Worm (Caenorhabditis elegans) whole organism, young adult: ENCODE results near the gene glrx-3.
A peak's percentile ranks its signal among the peaks of the same experiment; 100 is the strongest.

ENCODE experiments used
- B0261.1 ChIP-seq: sonication (generic microtip); optimal IDR thresholded peaks from 2 replicates; lab custom pipeline; 2016; ENCODE audit warnings: mild to moderate bottlenecking, missing genetic modification characterization, moderate library complexity, missing compliant biosample characterization
- D2030.7 ChIP-seq: fragments of 200-800 bp; sonication (Bioruptor generic); IDR thresholded peaks from 2 replicates; pipeline ENCODE4 v1.3.6; 2022; ENCODE audit warnings: missing genetic modification reagents, missing genetic modification characterization, missing compliant biosample characterization
- F10E7.11 ChIP-seq: sonication (generic microtip); optimal IDR thresholded peaks from 2 replicates; lab custom pipeline; 2017; ENCODE audit warnings: mild to moderate bottlenecking, missing genetic modification characterization, moderate library complexity, missing compliant biosample characterization
- F57A8.1 ChIP-seq: fragments of 200-800 bp; sonication (Bioruptor generic); optimal IDR thresholded peaks from 2 replicates; lab custom pipeline; 2018; ENCODE audit warnings: mild to moderate bottlenecking, missing genetic modification characterization, moderate library complexity, missing compliant biosample characterization
- Y56A3A.18 ChIP-seq: fragments of 200-800 bp; sonication (Bioruptor generic); IDR thresholded peaks from 2 replicates; pipeline ENCODE4 v1.3.6; 2022; ENCODE audit warnings: missing genetic modification reagents, missing genetic modification characterization, missing compliant biosample characterization
- Y67H2A.10 ChIP-seq: fragments of 200-800 bp; sonication (Bioruptor generic); conservative IDR thresholded peaks from 2 replicates; pipeline ENCODE4 v1.3.6; 2022; ENCODE audit warnings: missing genetic modification reagents, missing genetic modification characterization, missing compliant biosample characterization
- aptf-2 ChIP-seq: fragments of 200-800 bp; sonication (Bioruptor generic); conservative IDR thresholded peaks from 2 replicates; pipeline ENCODE4 v1.3.6; 2022; ENCODE audit warnings: missing genetic modification reagents, missing genetic modification characterization, missing compliant biosample characterization
- aptf-3 ChIP-seq: fragments of 200-800 bp; sonication (Bioruptor generic); IDR thresholded peaks from 2 replicates; pipeline ENCODE4 v1.3.6; 2022; ENCODE audit warnings: missing genetic modification characterization, missing compliant biosample characterization
- athp-1 ChIP-seq: sonication (generic microtip); optimal IDR thresholded peaks from 2 replicates; lab custom pipeline; 2017; ENCODE audit warnings: mild to moderate bottlenecking, missing genetic modification characterization, missing compliant biosample characterization
- cebp-1 ChIP-seq, 2 experiments: fragments of 200-800 bp in 1 of 2; sonication (Bioruptor generic) in 1 of 2; sonication (generic microtip) in 1 of 2; IDR thresholded peaks in 1 of 2; optimal IDR thresholded peaks in 1 of 2; 2 replicates each; pipeline versions ENCODE4 v1.3.6 to Lab custom; 2017 to 2022; ENCODE audit warnings: missing compliant biosample characterization in 2 of 2, missing genetic modification characterization in 2 of 2, mild to moderate bottlenecking in 1 of 2, missing genetic modification reagents in 1 of 2, moderate library complexity in 1 of 2
- cebp-2 ChIP-seq: fragments of 200-800 bp; sonication (Bioruptor generic); IDR thresholded peaks from 2 replicates; pipeline ENCODE4 v1.3.6; 2022; ENCODE audit warnings: missing genetic modification characterization, missing compliant biosample characterization
- ceh-27 ChIP-seq: fragments of 200-800 bp; sonication (Bioruptor generic); optimal IDR thresholded peaks from 2 replicates; lab custom pipeline; 2018; ENCODE audit warnings: mild to moderate bottlenecking, missing genetic modification characterization, moderate library complexity, missing compliant biosample characterization
- ceh-79 ChIP-seq: sonication (generic microtip); optimal IDR thresholded peaks from 2 replicates; lab custom pipeline; 2017; ENCODE audit warnings: mild to moderate bottlenecking, missing genetic modification characterization, missing compliant biosample characterization
- chd-7 ChIP-seq: sonication (generic microtip); optimal IDR thresholded peaks from 2 replicates; lab custom pipeline; 2016; ENCODE audit warnings: mild to moderate bottlenecking, missing genetic modification characterization, moderate library complexity, missing compliant biosample characterization
- egl-44 ChIP-seq: fragments of 200-800 bp; sonication (Bioruptor generic); IDR thresholded peaks from 2 replicates; pipeline ENCODE4 v1.3.6; 2022; ENCODE audit warnings: missing genetic modification reagents, missing genetic modification characterization, missing compliant biosample characterization
- gei-17 ChIP-seq: fragments of 200-800 bp; sonication (Bioruptor generic); optimal IDR thresholded peaks from 2 replicates; lab custom pipeline; 2018; ENCODE audit warnings: mild to moderate bottlenecking, missing genetic modification characterization, missing compliant biosample characterization
- hlh-26 ChIP-seq: fragments of 200-800 bp; sonication (Bioruptor generic); conservative IDR thresholded peaks from 2 replicates; pipeline ENCODE4 v1.3.6; 2022; ENCODE audit warnings: missing genetic modification reagents, missing genetic modification characterization, missing compliant biosample characterization
- hmg-20 ChIP-seq: fragments of 200-800 bp; sonication (Bioruptor generic); IDR thresholded peaks from 2 replicates; pipeline ENCODE4 v1.3.6; 2022; ENCODE audit warnings: missing genetic modification reagents, missing genetic modification characterization, missing compliant biosample characterization
- let-607 ChIP-seq, 2 experiments: fragments of 200-800 bp in 1 of 2; sonication (Bioruptor generic) in 1 of 2; sonication (generic microtip) in 1 of 2; optimal IDR thresholded peaks; 2 replicates each; lab custom pipeline; 2016 to 2018; ENCODE audit warnings: mild to moderate bottlenecking in 2 of 2, missing compliant biosample characterization in 2 of 2, missing genetic modification characterization in 2 of 2, moderate library complexity in 2 of 2, missing genotype in 1 of 2
- lin-26 ChIP-seq: fragments of 200-800 bp; sonication (Bioruptor generic); IDR thresholded peaks from 2 replicates; pipeline ENCODE4 v1.3.6; 2022; ENCODE audit warnings: missing genetic modification reagents, missing genetic modification characterization, missing compliant biosample characterization
- lsy-27 ChIP-seq: sonication (generic microtip); optimal IDR thresholded peaks from 2 replicates; lab custom pipeline; 2017; ENCODE audit warnings: missing genetic modification characterization, mild to moderate bottlenecking, missing compliant biosample characterization, antibody characterized with exemption, missing genotype, borderline replicate concordance; ENCODE audit not compliant: insufficient read depth
- madf-3 ChIP-seq: fragments of 200-800 bp; sonication (Bioruptor generic); IDR thresholded peaks from 2 replicates; pipeline ENCODE4 v1.3.6; 2022; ENCODE audit warnings: missing genetic modification reagents, missing genetic modification characterization, missing compliant biosample characterization
- madf-6 ChIP-seq: fragments of 200-800 bp; sonication (Bioruptor generic); IDR thresholded peaks from 2 replicates; pipeline ENCODE4 v1.3.6; 2022; ENCODE audit warnings: missing genetic modification reagents, missing genetic modification characterization, missing compliant biosample characterization
- madf-8 ChIP-seq: fragments of 200-800 bp; sonication (Bioruptor generic); conservative IDR thresholded peaks from 2 replicates; pipeline ENCODE4 v1.3.6; 2022; ENCODE audit warnings: missing genetic modification reagents, missing genetic modification characterization, missing compliant biosample characterization
- mel-28 ChIP-seq: sonication (generic microtip); optimal IDR thresholded peaks from 2 replicates; lab custom pipeline; 2016; ENCODE audit warnings: borderline replicate concordance, mild to moderate bottlenecking, missing genetic modification characterization, missing compliant biosample characterization
- rpc-1 ChIP-seq, 2 experiments: fragments of 150-350 bp in 1 of 2; sonication (generic microtip) in 1 of 2; optimal IDR thresholded peaks; 2 replicates each; lab custom pipeline; 2014 to 2018; ENCODE audit warnings: missing biosample characterization in 1 of 2, missing genetic modification characterization in 1 of 2, missing genetic modification reagents in 1 of 2, missing genotype in 1 of 2
- snpc-1.1 ChIP-seq: sonication (generic microtip); optimal IDR thresholded peaks from 2 replicates; lab custom pipeline; 2017; ENCODE audit warnings: missing genetic modification characterization, mild to moderate bottlenecking, missing compliant biosample characterization, antibody characterized with exemption, moderate library complexity, missing genotype, missing genetic modification reagents; ENCODE audit not compliant: insufficient read depth
- snpc-4 ChIP-seq, 5 experiments: fragments of 150-350 bp in 1 of 5; sonication (generic microtip) in 4 of 5; optimal IDR thresholded peaks; 2 replicates each; lab custom pipeline; 2014 to 2018; ENCODE audit warnings: missing genetic modification characterization in 5 of 5, missing biosample characterization in 3 of 5, antibody characterized with exemption in 2 of 5, mild to moderate bottlenecking in 2 of 5, missing compliant biosample characterization in 2 of 5, missing genotype in 2 of 5, moderate library complexity in 2 of 5, missing genetic modification reagents in 1 of 5
- tbp1 ChIP-seq: fragments of 200-800 bp; sonication (Bioruptor generic); optimal IDR thresholded peaks from 2 replicates; lab custom pipeline; 2018; ENCODE audit warnings: mild to moderate bottlenecking, missing genetic modification characterization, missing compliant biosample characterization
- xnd-1 ChIP-seq: sonication (generic microtip); optimal IDR thresholded peaks from 2 replicates; lab custom pipeline; 2016; ENCODE audit warnings: missing genotype, missing genetic modification reagents, missing genetic modification characterization, missing compliant biosample characterization

The glrx-3 gene

DNA sequence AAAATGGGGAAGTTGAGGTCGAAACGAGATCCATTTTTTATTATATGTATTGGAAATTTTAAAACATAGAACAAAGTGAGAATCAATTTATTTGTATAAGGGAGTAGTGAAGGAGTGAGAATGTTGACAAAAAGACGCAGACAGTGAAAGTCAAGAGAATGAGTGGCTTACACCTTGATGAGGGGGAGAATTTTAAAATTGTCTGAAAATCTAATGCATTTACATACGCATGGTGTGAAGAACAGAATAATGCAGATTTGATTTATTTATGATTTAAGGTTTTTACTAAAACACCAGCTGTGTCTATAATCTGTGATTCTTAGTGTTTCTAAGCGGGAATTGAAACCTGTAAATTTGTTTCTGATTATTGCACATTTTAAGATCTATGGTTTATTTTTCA lies 15.7 kb downstream of the glrx-3 start, which contains the start of gene nhr-125:
nhr-125 (minus strand) TSS at position 101 of the 400 bp plus-strand sequence.
- TF ChIP-seq madf-6 (GFP tag; lab: Robert Waterston, UW) = no peak
- TF ChIP-seq D2030.7 (GFP tag; lab: Robert Waterston, UW) = no peak
- no peak for TF ChIP-seq hmg-20
- TF ChIP-seq madf-3 (GFP tag; lab: Robert Waterston, UW) = no peak
- no peak for TF ChIP-seq B0261.1 (tag; lab: Kevin White, UChicago)
- no peak for TF ChIP-seq chd-7 (tag; lab: Kevin White, UChicago)
- no peak for TF ChIP-seq gei-17 (GFP tag; lab: Kevin White, UChicago)
- no peak for TF ChIP-seq aptf-3 (GFP tag; lab: Robert Waterston, UW)
- no peak for TF ChIP-seq Y56A3A.18
- TF ChIP-seq cebp-1 (GFP tag; IDR thresholded peaks at IDR 0.05; lab: Robert Waterston, UW) = no peak
- TF ChIP-seq cebp-1 (tag; optimal IDR thresholded peaks at IDR 0.05; lab: Kevin White, UChicago) = no peak
- TF ChIP-seq F10E7.11 (tag; lab: Kevin White, UChicago) = no peak
- no peak for TF ChIP-seq cebp-2 (GFP tag; lab: Robert Waterston, UW)
- no peak for TF ChIP-seq snpc-4 (GFP tag; optimal IDR thresholded peaks at IDR 0.05; lab: Kevin White, UChicago)
- TF ChIP-seq snpc-4 (tag; optimal IDR thresholded peaks at IDR 0.05; lab: Kevin White, UChicago) = no peak
- TF ChIP-seq let-607 (tag; optimal IDR thresholded peaks at IDR 0.05; lab: Kevin White, UChicago) = no peak
- no peak for TF ChIP-seq snpc-1.1 (tag; lab: Kevin White, UChicago)
- TF ChIP-seq F57A8.1 = no peak

- no peak for TF ChIP-seq lin-26 (GFP tag; lab: Robert Waterston, UW)
- no peak for TF ChIP-seq hlh-26 (GFP tag; lab: Robert Waterston, UW)
- no peak for TF ChIP-seq aptf-2 (GFP tag; lab: Robert Waterston, UW)
- TF ChIP-seq Y67H2A.10 (GFP tag; lab: Robert Waterston, UW) = no peak
- no peak for TF ChIP-seq athp-1 (tag; lab: Kevin White, UChicago)
- no peak for TF ChIP-seq ceh-79 (tag; lab: Kevin White, UChicago)
- no peak for TF ChIP-seq Y56A3A.18
- no peak for TF ChIP-seq ceh-27 (GFP tag; lab: Kevin White, UChicago)
- no peak for TF ChIP-seq egl-44 (GFP tag; lab: Robert Waterston, UW)
- TF ChIP-seq xnd-1 (tag; lab: Kevin White, UChicago) = no peak
Measured at ce11 chrV:4322706-4323105, 18.4 kb downstream of the glrx-3 start, which contains the start of gene R02D1.2. Gene R02D1.2 (minus strand): TSS chrV:4322806.

- no peak for TF ChIP-seq mel-28
- TF ChIP-seq hmg-20 = no peak
- TF ChIP-seq lsy-27 (tag; lab: Kevin White, UChicago) = no peak
Measured at ce11 chrV:4319867-4320266, 21.2 kb downstream of the glrx-3 start, which contains the start of gene ZC132.9. Gene ZC132.9 (minus strand): TSS chrV:4319967.

DNA sequence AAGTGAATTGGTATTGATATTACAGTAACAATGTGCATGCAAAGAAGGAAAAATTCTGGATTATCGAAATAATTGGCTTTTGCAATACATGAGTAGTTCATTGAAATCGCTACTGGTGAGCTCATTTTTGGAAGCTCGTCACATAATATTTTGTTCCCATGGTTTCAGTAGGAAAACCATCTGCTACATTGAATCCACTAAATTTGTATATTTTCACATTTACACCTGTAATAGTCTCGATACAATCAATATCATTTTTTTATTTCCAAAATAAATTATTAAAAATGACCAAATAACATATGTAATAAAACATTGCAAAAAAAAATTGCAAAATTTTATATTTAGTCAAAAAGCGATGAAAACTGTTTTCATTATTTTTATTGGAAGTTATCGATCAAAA lies 26.1 kb downstream of the glrx-3 start, which contains the start of gene srh-192:
srh-192 (minus strand) TSS at position 101 of the 400 bp plus-strand sequence.
- TF ChIP-seq madf-6 (GFP tag; lab: Robert Waterston, UW) (no peak), madf-8 (GFP tag; lab: Robert Waterston, UW) (no peak)

DNA sequence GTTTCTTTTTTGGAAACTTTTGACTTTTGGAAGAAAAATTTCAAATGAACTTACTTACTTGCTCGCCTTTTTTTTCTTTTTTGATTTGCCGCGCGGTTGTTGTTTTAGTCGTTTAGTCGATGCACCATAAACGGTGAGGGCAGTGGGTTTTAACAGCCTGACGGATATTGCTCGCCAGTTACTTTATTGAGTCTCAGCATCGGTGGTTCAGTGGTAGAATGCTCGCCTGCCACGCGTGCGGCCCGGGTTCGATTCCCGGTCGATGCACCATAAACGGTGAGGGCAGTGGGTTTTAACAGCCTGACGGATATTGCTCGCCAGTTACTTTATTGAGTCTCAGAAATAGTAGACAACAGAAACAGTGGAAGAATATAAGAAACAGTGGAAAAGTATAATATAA lies 30.7 kb downstream of the glrx-3 start:
- peak; percentile 27 for TF ChIP-seq rpc-1 (optimal IDR thresholded peaks at IDR 0.05; lab: Kevin White, UChicago)
- TF ChIP-seq rpc-1 (tag; optimal IDR thresholded peaks at IDR 0.05; lab: Kevin White, UChicago) = peak; percentile 67
- peak; percentile 46 for TF ChIP-seq B0261.1 (tag; lab: Kevin White, UChicago)
- TF ChIP-seq D2030.7 (GFP tag; lab: Robert Waterston, UW) = peak; percentile 63
- TF ChIP-seq lin-26 (GFP tag; lab: Robert Waterston, UW) = peak; percentile 67; the same call in 1 of the 2 replicates
- TF ChIP-seq tbp1 = peak; percentile 73
